Fruit fly (Drosophila melanogaster) whole organism, prepupa: ENCODE data around the gene CG18765.

Experiments
- CG10631 ChIP-seq: fragments of 200-800 bp; sonication (Bioruptor generic); optimal IDR thresholded peaks from 2 replicates; lab custom pipeline; 2016; ENCODE audit warnings: missing biosample characterization, missing genetic modification characterization
- CG10669 ChIP-seq: fragments of 200-800 bp; sonication (Bioruptor generic); optimal IDR thresholded peaks from 3 replicates; lab custom pipeline; 2018; ENCODE audit warnings: missing biosample characterization, mild to moderate bottlenecking, missing genetic modification characterization, moderate library complexity
- CG11762 ChIP-seq: fragments of 200-800 bp; sonication (Bioruptor generic); optimal IDR thresholded peaks from 3 replicates; lab custom pipeline; 2016; ENCODE audit warnings: missing biosample characterization, missing genetic modification characterization; ENCODE audit not compliant: insufficient read depth
- CG11902 ChIP-seq: fragments of 200-800 bp; sonication (Bioruptor generic); optimal IDR thresholded peaks from 3 replicates; lab custom pipeline; 2016; ENCODE audit warnings: missing biosample characterization, missing genetic modification characterization
- CG15336 ChIP-seq: fragments of 200-800 bp; sonication (Bioruptor generic); IDR thresholded peaks from 2 replicates; pipeline ENCODE4 v1.3.6; 2022; ENCODE audit warnings: missing biosample characterization, missing genetic modification characterization
- CG16779 ChIP-seq: fragments of 200-800 bp; sonication (Bioruptor generic); optimal IDR thresholded peaks from 3 replicates; lab custom pipeline; 2017; ENCODE audit warnings: missing biosample characterization, mild to moderate bottlenecking, missing genetic modification characterization
- CG3032 ChIP-seq: fragments of 200-800 bp; optimal IDR thresholded peaks from 2 replicates; lab custom pipeline; 2019; ENCODE audit warnings: missing biosample characterization, mild to moderate bottlenecking, missing genetic modification characterization, moderate library complexity
- CG31627 ChIP-seq: fragments of 200-800 bp; sonication (Bioruptor generic); optimal IDR thresholded peaks from 3 replicates; lab custom pipeline; 2016; ENCODE audit warnings: missing biosample characterization, missing genetic modification characterization
- CG32006 ChIP-seq: fragments of 200-800 bp; sonication (Bioruptor generic); optimal IDR thresholded peaks from 3 replicates; lab custom pipeline; 2017; ENCODE audit warnings: missing biosample characterization, mild to moderate bottlenecking, missing genetic modification characterization
- CG3919 ChIP-seq: fragments of 200-800 bp; sonication (Bioruptor generic); optimal IDR thresholded peaks from 3 replicates; lab custom pipeline; 2016; ENCODE audit warnings: missing biosample characterization, missing genetic modification characterization
- CG4318 ChIP-seq: fragments of 200-800 bp; sonication (Bioruptor generic); optimal IDR thresholded peaks from 3 replicates; lab custom pipeline; 2017; ENCODE audit warnings: missing biosample characterization, mild to moderate bottlenecking, missing genetic modification characterization
- CG6163 ChIP-seq: fragments of 200-800 bp; sonication (Bioruptor generic); IDR thresholded peaks from 3 replicates; pipeline ENCODE4 v1.3.6; 2022; ENCODE audit warnings: missing biosample characterization, missing genetic modification characterization
- CG6792 ChIP-seq: fragments of 200-800 bp; sonication (Bioruptor generic); optimal IDR thresholded peaks from 3 replicates; lab custom pipeline; 2016; ENCODE audit warnings: missing biosample characterization, missing genetic modification characterization
- CG6808 ChIP-seq: fragments of 200-800 bp; sonication (Bioruptor generic); optimal IDR thresholded peaks from 3 replicates; lab custom pipeline; 2017; ENCODE audit warnings: missing biosample characterization, missing genetic modification characterization, mild to moderate bottlenecking, moderate library complexity, missing genetic modification reagents
- CG6854 ChIP-seq: fragments of 200-800 bp; sonication (Bioruptor generic); optimal IDR thresholded peaks from 2 replicates; lab custom pipeline; 2017; ENCODE audit warnings: missing biosample characterization, mild to moderate bottlenecking, missing genetic modification characterization
- CG7368 ChIP-seq: fragments of 200-800 bp; sonication (Bioruptor generic); optimal IDR thresholded peaks from 3 replicates; lab custom pipeline; 2016; ENCODE audit warnings: missing biosample characterization, missing genetic modification characterization
- CG8319 ChIP-seq: fragments of 200-800 bp; sonication (Bioruptor generic); optimal IDR thresholded peaks from 3 replicates; lab custom pipeline; 2016; ENCODE audit warnings: missing biosample characterization, missing genetic modification characterization
- CG8632 ChIP-seq: fragments of 200-800 bp; sonication (Bioruptor generic); optimal IDR thresholded peaks from 3 replicates; lab custom pipeline; 2016; ENCODE audit warnings: missing biosample characterization, missing genetic modification characterization
- Eip78C ChIP-seq: fragments of 200-800 bp; sonication (Bioruptor generic); peaks from one replicate; lab custom pipeline; 2016; ENCODE audit warnings: missing biosample characterization, missing genetic modification characterization
- Eip93F ChIP-seq: fragments of 200-800 bp; sonication (Bioruptor generic); optimal IDR thresholded peaks from 2 replicates; lab custom pipeline; 2016; ENCODE audit warnings: missing biosample characterization, mild to moderate bottlenecking, missing genetic modification characterization
- Ets21C ChIP-seq: fragments of 200-800 bp; sonication (Bioruptor generic); optimal IDR thresholded peaks from 3 replicates; lab custom pipeline; 2016; ENCODE audit warnings: missing biosample characterization, missing genetic modification characterization
- Ets96B ChIP-seq: fragments of 200-800 bp; optimal IDR thresholded peaks from 2 replicates; lab custom pipeline; 2019; ENCODE audit warnings: missing biosample characterization, mild to moderate bottlenecking, missing genetic modification characterization, moderate library complexity
- Hr38 ChIP-seq: sonication (Bioruptor generic); optimal IDR thresholded peaks from 2 replicates; lab custom pipeline; 2016; ENCODE audit warnings: missing biosample characterization, missing genetic modification characterization
- Hr39 ChIP-seq: fragments of 200-800 bp; sonication (Bioruptor generic); optimal IDR thresholded peaks from 2 replicates; lab custom pipeline; 2016; ENCODE audit warnings: missing biosample characterization, missing genetic modification characterization
- Lpt ChIP-seq: fragments of 200-800 bp; sonication (Bioruptor generic); optimal IDR thresholded peaks from 3 replicates; lab custom pipeline; 2016; ENCODE audit warnings: missing biosample characterization, missing genetic modification characterization
- Met ChIP-seq: fragments of 200-800 bp; sonication (Bioruptor generic); optimal IDR thresholded peaks from 3 replicates; lab custom pipeline; 2016; ENCODE audit warnings: missing biosample characterization, missing genetic modification characterization
- OdsH ChIP-seq: fragments of 200-800 bp; sonication (Bioruptor generic); optimal IDR thresholded peaks from 3 replicates; lab custom pipeline; 2016; ENCODE audit warnings: missing biosample characterization, missing genetic modification characterization
- Smox ChIP-seq: fragments of 200-800 bp; sonication (Bioruptor generic); optimal IDR thresholded peaks from 3 replicates; lab custom pipeline; 2016; ENCODE audit warnings: missing biosample characterization, missing genetic modification characterization
- Sox102F ChIP-seq: fragments of 200-800 bp; sonication (Bioruptor generic); optimal IDR thresholded peaks from 2 replicates; lab custom pipeline; 2016; ENCODE audit warnings: missing biosample characterization, mild to moderate bottlenecking, missing genetic modification characterization
- achi ChIP-seq: fragments of 200-800 bp; sonication (Bioruptor generic); optimal IDR thresholded peaks from 3 replicates; lab custom pipeline; 2016; ENCODE audit warnings: missing biosample characterization, missing genetic modification characterization
- acj6 ChIP-seq: fragments of 200-800 bp; sonication (Bioruptor generic); optimal IDR thresholded peaks from 3 replicates; lab custom pipeline; 2016; ENCODE audit warnings: missing biosample characterization, missing genetic modification characterization
- cyc ChIP-seq: fragments of 200-800 bp; sonication (Bioruptor generic); optimal IDR thresholded peaks from 3 replicates; lab custom pipeline; 2016; ENCODE audit warnings: missing biosample characterization, missing genetic modification characterization
- dsx ChIP-seq: fragments of 200-800 bp; optimal IDR thresholded peaks from 3 replicates; lab custom pipeline; 2019; ENCODE audit warnings: missing biosample characterization, mild to moderate bottlenecking, missing genetic modification characterization, moderate library complexity; ENCODE audit not compliant: poor library complexity, severe bottlenecking
- eg ChIP-seq: fragments of 200-800 bp; sonication (Bioruptor generic); IDR thresholded peaks from 3 replicates; pipeline ENCODE4 v1.3.6; 2022; ENCODE audit warnings: missing biosample characterization, missing genetic modification characterization
- esn ChIP-seq: fragments of 200-800 bp; sonication (Bioruptor generic); optimal IDR thresholded peaks from 2 replicates; lab custom pipeline; 2016; ENCODE audit warnings: missing biosample characterization, mild to moderate bottlenecking, missing genetic modification characterization, moderate library complexity
- fd59A ChIP-seq: fragments of 200-800 bp; sonication (Bioruptor generic); optimal IDR thresholded peaks from 2 replicates; lab custom pipeline; 2017; ENCODE audit warnings: missing biosample characterization, mild to moderate bottlenecking, missing genetic modification characterization, missing genetic modification reagents
- fd85E ChIP-seq: fragments of 200-800 bp; sonication (Bioruptor generic); optimal IDR thresholded peaks from 3 replicates; lab custom pipeline; 2016; ENCODE audit warnings: missing biosample characterization, missing genetic modification characterization
- lz ChIP-seq: fragments of 200-800 bp; sonication (Bioruptor generic); optimal IDR thresholded peaks from 3 replicates; lab custom pipeline; 2016; ENCODE audit warnings: missing biosample characterization, missing genetic modification characterization
- salr ChIP-seq, 2 experiments: fragments of 200-800 bp; sonication (Bioruptor generic); optimal IDR thresholded peaks; 3 replicates each; lab custom pipeline; 2016 to 2018; ENCODE audit warnings: missing biosample characterization in 2 of 2, missing genetic modification characterization in 2 of 2, mild to moderate bottlenecking in 1 of 2
- spab ChIP-seq: fragments of 200-800 bp; sonication (Bioruptor generic); optimal IDR thresholded peaks from 2 replicates; lab custom pipeline; 2017; ENCODE audit warnings: missing biosample characterization, mild to moderate bottlenecking, missing genetic modification characterization, missing genetic modification reagents
- svp ChIP-seq: fragments of 200-800 bp; sonication (Bioruptor generic); peaks from one replicate; lab custom pipeline; 2016; ENCODE audit warnings: missing biosample characterization, missing genetic modification characterization
- topi ChIP-seq: fragments of 200-800 bp; sonication (Bioruptor generic); optimal IDR thresholded peaks from 3 replicates; lab custom pipeline; 2016; ENCODE audit warnings: missing biosample characterization, missing genetic modification characterization
- vri ChIP-seq: fragments of 200-800 bp; sonication (Bioruptor generic); optimal IDR thresholded peaks from 3 replicates; lab custom pipeline; 2016; ENCODE audit warnings: missing biosample characterization, mild to moderate bottlenecking, missing genetic modification characterization

Gene CG18765

dm6 chr3R:11649449-11649848 lies 42.1 kb downstream of the CG18765 start (continued):
- peak; percentile 88 for TF ChIP-seq esn
- peak; percentile 85 for TF ChIP-seq CG6792 (GFP tag; lab: Kevin White, UChicago)
- peak; percentile 90 for TF ChIP-seq CG3919 (GFP tag; lab: Kevin White, UChicago)
- peak; percentile 89 for TF ChIP-seq topi (GFP tag; lab: Kevin White, UChicago)
- peak; percentile 82 for TF ChIP-seq CG8319 (GFP tag; lab: Kevin White, UChicago)
- TF ChIP-seq Ets21C (GFP tag; lab: Kevin White, UChicago), result peak; percentile 88
- peak; percentile 59 for TF ChIP-seq fd85E (GFP tag; lab: Kevin White, UChicago)
- TF ChIP-seq Hr38 (GFP tag; lab: Kevin White, UChicago), result peak; percentile 61
- TF ChIP-seq CG7368, result peak; percentile 87
- peak; percentile 94 for TF ChIP-seq cyc (GFP tag; lab: Kevin White, UChicago)
- TF ChIP-seq CG15336, result peak; percentile 86
- TF ChIP-seq CG10669 (GFP tag; lab: Kevin White, UChicago), result peak; percentile 80
- peak; percentile 52 for TF ChIP-seq CG6854 (GFP tag; lab: Kevin White, UChicago)
- peak; percentile 89 for TF ChIP-seq OdsH (GFP tag; lab: Kevin White, UChicago)
- TF ChIP-seq CG6163 (GFP tag; lab: Robert Waterston, UW), result peak; percentile 94
- peak; percentile 55 for TF ChIP-seq spab
- peak; percentile 95 for TF ChIP-seq Hr39
- TF ChIP-seq lz, result peak; percentile 90
- TF ChIP-seq CG31627, result peak; percentile 94
- TF ChIP-seq Met (GFP tag; lab: Kevin White, UChicago), result peak; percentile 87
- peak; percentile 73 for TF ChIP-seq CG6808 (GFP tag; lab: Kevin White, UChicago)
- peak; percentile 73 for TF ChIP-seq Lpt (GFP tag; lab: Kevin White, UChicago)
- peak; percentile 79 for TF ChIP-seq CG10631
- TF ChIP-seq dsx (GFP tag; lab: Kevin White, UChicago), result peak; percentile 53
- TF ChIP-seq fd59A (GFP tag; lab: Kevin White, UChicago), result peak; percentile 70

- TF ChIP-seq CG6163 (GFP tag; lab: Robert Waterston, UW) (0 out of 3 replicates have a peak, but pooled peaks have one; percentile 29), CG32006 (GFP tag; lab: Kevin White, UChicago) (no peak), CG16779 (tag; lab: Kevin White, UChicago) (no peak), svp (GFP tag; lab: Kevin White, UChicago) (peak; percentile 12), CG6808 (GFP tag; lab: Kevin White, UChicago) (no peak), CG8319 (GFP tag; lab: Kevin White, UChicago) (no peak), spab (no peak), achi (no peak), salr (GFP tag; optimal IDR thresholded peaks at IDR 0.05; lab: Kevin White, UChicago) (no peak), topi (GFP tag; lab: Kevin White, UChicago) (no peak), Eip93F (GFP tag; lab: Kevin White, UChicago) (peak; percentile 51), Ets96B (tag; lab: Kevin White, UChicago) (no peak), CG11762 (no peak), cyc (GFP tag; lab: Kevin White, UChicago) (no peak), fd85E (GFP tag; lab: Kevin White, UChicago) (no peak), dsx (GFP tag; lab: Kevin White, UChicago) (no peak), Eip78C (GFP tag; lab: Kevin White, UChicago) (peak; percentile 4), CG6854 (GFP tag; lab: Kevin White, UChicago) (no peak), OdsH (GFP tag; lab: Kevin White, UChicago) (no peak), eg (0 out of 3 replicates have a peak, but pooled peaks have one; percentile 32)
Measured at dm6 chr3R:11648356-11649355, 42.9 kb downstream of the CG18765 start.

dm6 chr3R:11646826-11647225 lies 44.8 kb downstream of the CG18765 start:
- TF ChIP-seq Smox (GFP tag; lab: Kevin White, UChicago) (no peak), CG31627 (no peak), acj6 (GFP tag; lab: Kevin White, UChicago) (no peak), CG4318 (GFP tag; lab: Kevin White, UChicago) (no peak), CG8632 (peak; percentile 6), CG10631 (no peak), topi (GFP tag; lab: Kevin White, UChicago) (peak; percentile 29), CG6792 (GFP tag; lab: Kevin White, UChicago) (no peak), CG11902 (no peak), CG3032 (tag; lab: Kevin White, UChicago) (peak; percentile 47), Sox102F (GFP tag; lab: Kevin White, UChicago) (peak; percentile 25), salr (GFP tag; optimal IDR thresholded peaks at IDR 0.05; lab: Kevin White, UChicago) (no peak), CG11762 (peak; percentile 27), esn (peak; percentile 12), Lpt (GFP tag; lab: Kevin White, UChicago) (peak; percentile 55), vri (GFP tag; lab: Kevin White, UChicago) (peak; percentile 58), fd85E (GFP tag; lab: Kevin White, UChicago) (peak; percentile 22), spab (peak; percentile 78), CG3919 (GFP tag; lab: Kevin White, UChicago) (peak; percentile 27)
